Fruit fly (Drosophila melanogaster): ENCODE results near the gene Arr2.

- TF ChIP-seq Myc (optimal IDR thresholded peaks at IDR 0.05) (no peak), h (optimal IDR thresholded peaks at IDR 0.05) (no peak)
These were observed 20.6 kb downstream of the Arr2 start for dm6 chr3L:8627839-8628827.

All from Kc167 (cell line).